Worm (Caenorhabditis elegans): Measurements from ENCODE around the gene C49A9.4.
A peak's percentile ranks its signal among the peaks of the same experiment; 100 is the strongest.

Gene C49A9.4

ce11 chrIV:6230560-6231073, 11.1 kb downstream of the C49A9.4 start, which contains the start of gene F58F9.4:
Gene F58F9.4 (plus strand): TSS chrIV:6231023.
- TF ChIP-seq nhr-28 (tag; optimal IDR thresholded peaks at IDR 0.05), result peak; percentile 28
- TF ChIP-seq pqm-1 (tag; optimal IDR thresholded peaks at IDR 0.05), result peak; percentile 41
- TF ChIP-seq dmd-6 (GFP tag; IDR thresholded peaks at IDR 0.05), result peak; percentile 37; the same call in 1 of the 2 replicates
- TF ChIP-seq daf-16 (GFP tag; optimal IDR thresholded peaks at IDR 0.05), result no peak
- TF ChIP-seq daf-16 (tag; optimal IDR thresholded peaks at IDR 0.05), result peak; percentile 31
- no peak for TF ChIP-seq vab-7 (GFP tag; IDR thresholded peaks at IDR 0.05)
- TF ChIP-seq zag-1 (tag; optimal IDR thresholded peaks at IDR 0.05), result no peak
- TF ChIP-seq egl-27 (tag; optimal IDR thresholded peaks at IDR 0.05), result no peak
- TF ChIP-seq skn-1 (tag; optimal IDR thresholded peaks at IDR 0.05), result no peak
- TF ChIP-seq daf-8 (GFP tag; IDR thresholded peaks at IDR 0.05), result no peak
- TF ChIP-seq F10B5.3 (tag; optimal IDR thresholded peaks at IDR 0.05), result no peak
- no peak for TF ChIP-seq T20F7.1 (GFP tag; optimal IDR thresholded peaks at IDR 0.05)

ce11 chrIV:6232769-6233290, 13.3 kb downstream of the C49A9.4 start, which contains the start of gene F58F9.3:
Gene F58F9.3 (plus strand): TSS chrIV:6233240.
- TF ChIP-seq D1046.2 (GFP tag; IDR thresholded peaks at IDR 0.05) (no peak), dmd-6 (GFP tag; IDR thresholded peaks at IDR 0.05) (peak; percentile 25; the same call in 1 of the 2 replicates), ZK337.2 (GFP tag; IDR thresholded peaks at IDR 0.05) (no peak), Y5F2A.4 (GFP tag; optimal IDR thresholded peaks at IDR 0.05) (no peak), ZK546.5 (tag; optimal IDR thresholded peaks at IDR 0.05) (no peak), fkh-10 (GFP tag; optimal IDR thresholded peaks at IDR 0.05) (no peak), T20F7.1 (GFP tag; optimal IDR thresholded peaks at IDR 0.05) (no peak), ctbp-1 (GFP tag; IDR thresholded peaks at IDR 0.05) (no peak), snpc-1.2 (GFP tag; IDR thresholded peaks at IDR 0.05) (no peak), mdl-1 (tag; optimal IDR thresholded peaks at IDR 0.05) (no peak), mxl-2 (GFP tag; conservative IDR thresholded peaks at IDR 0.05) (no peak), nhr-28 (tag; optimal IDR thresholded peaks at IDR 0.05) (peak; percentile 48), F10B5.3 (tag; optimal IDR thresholded peaks at IDR 0.05) (no peak), pha-4 (GFP tag; IDR thresholded peaks at IDR 0.05) (no peak), pha-4 (tag; optimal IDR thresholded peaks at IDR 0.05) (no peak), egl-43 (GFP tag; IDR thresholded peaks at IDR 0.05) (no peak), F44E2.7 (GFP tag; IDR thresholded peaks at IDR 0.05) (no peak), nhr-11 (tag; optimal IDR thresholded peaks at IDR 0.05) (no peak), skn-1 (tag; optimal IDR thresholded peaks at IDR 0.05) (no peak), mdt-29 (GFP tag; IDR thresholded peaks at IDR 0.05) (no peak), hlh-30 (tag; optimal IDR thresholded peaks at IDR 0.05; ENCODE audit: insufficient read depth) (no peak), set-16 (GFP tag; IDR thresholded peaks at IDR 0.05) (no peak), lin-15B (tag; optimal IDR thresholded peaks at IDR 0.05) (no peak), pqm-1 (tag; optimal IDR thresholded peaks at IDR 0.05) (peak; percentile 52), zip-2 (tag; optimal IDR thresholded peaks at IDR 0.05) (no peak), gei-8 (GFP tag; optimal IDR thresholded peaks at IDR 0.05) (no peak), egl-27 (tag; optimal IDR thresholded peaks at IDR 0.05) (no peak), daf-19 (GFP tag; conservative IDR thresholded peaks at IDR 0.05) (no peak), mxl-3 (GFP tag; optimal IDR thresholded peaks at IDR 0.05) (no peak), lin-39 (tag; optimal IDR thresholded peaks at IDR 0.05) (no peak), tag-97 (GFP tag; IDR thresholded peaks at IDR 0.05) (no peak), unc-62 (GFP tag; optimal IDR thresholded peaks at IDR 0.05 in 1 of 2) (peak in 1 of 2 experiments; percentile 88), unc-62 (tag; optimal IDR thresholded peaks at IDR 0.05) (no peak), daf-12 (tag; optimal IDR thresholded peaks at IDR 0.05) (no peak), ama-1 (optimal IDR thresholded peaks at IDR 0.05) (no peak), duxl-1 (tag; optimal IDR thresholded peaks at IDR 0.05; ENCODE audit: poor library complexity) (no peak), spr-1 (tag; optimal IDR thresholded peaks at IDR 0.05) (no peak), madf-5 (GFP tag; IDR thresholded peaks at IDR 0.05) (no peak), ceh-62 (tag; optimal IDR thresholded peaks at IDR 0.05) (no peak), attf-4 (tag; optimal IDR thresholded peaks at IDR 0.05) (no peak), aha-1 (tag) (peak; percentile 73), ceh-82 (tag; optimal IDR thresholded peaks at IDR 0.05) (no peak), nhr-41 (GFP tag; IDR thresholded peaks at IDR 0.05) (no peak), zfp-2 (tag; optimal IDR thresholded peaks at IDR 0.05) (no peak), dve-1 (tag; optimal IDR thresholded peaks at IDR 0.05; ENCODE audit: insufficient read depth) (peak; percentile 30)

Measured in whole organism, L4 larva.